Fruit fly (Drosophila melanogaster) whole organism, embryonic: Measurements from ENCODE around the gene DIP-kappa.

Source experiments
- ATbp ChIP-seq: fragments of 200-800 bp; sonication (Bioruptor generic); optimal IDR thresholded peaks from 2 replicates; lab custom pipeline; 2017; ENCODE audit warnings: missing biosample characterization, mild to moderate bottlenecking, missing genetic modification characterization, missing genetic modification reagents
- Asciz ChIP-seq: fragments of 200-800 bp; sonication (Bioruptor generic); optimal IDR thresholded peaks from 2 replicates; lab custom pipeline; 2017; ENCODE audit warnings: missing biosample characterization, mild to moderate bottlenecking, missing genetic modification characterization, missing genetic modification reagents
- CG10209 ChIP-seq: fragments of 200-800 bp; sonication (Bioruptor generic); optimal IDR thresholded peaks from 3 replicates; lab custom pipeline; 2017; ENCODE audit warnings: missing biosample characterization, mild to moderate bottlenecking, missing genetic modification characterization, missing genetic modification reagents
- CG10366 ChIP-seq: fragments of 200-800 bp; sonication (Bioruptor generic); IDR thresholded peaks from 2 replicates; pipeline ENCODE4 v1.3.6; 2022; ENCODE audit warnings: missing biosample characterization, missing genetic modification characterization
- CG10979 ChIP-seq: fragments of 200-800 bp; sonication (Bioruptor generic); optimal IDR thresholded peaks from 2 replicates; lab custom pipeline; 2018; ENCODE audit warnings: missing biosample characterization, mild to moderate bottlenecking, missing genetic modification characterization, moderate library complexity
- CG17328 ChIP-seq: fragments of 200-800 bp; sonication (Bioruptor generic); IDR thresholded peaks from 2 replicates; pipeline ENCODE4 v1.3.6; 2022; ENCODE audit warnings: missing biosample characterization, missing genetic modification characterization
- CG2120 ChIP-seq: fragments of 200-800 bp; sonication (Bioruptor generic); optimal IDR thresholded peaks from 3 replicates; lab custom pipeline; 2016; ENCODE audit warnings: missing biosample characterization, missing genetic modification characterization
- CG2889 ChIP-seq: fragments of 200-800 bp; sonication (Bioruptor generic); IDR thresholded peaks from 3 replicates; pipeline ENCODE4 v1.3.6; 2022; ENCODE audit warnings: missing biosample characterization, missing genetic modification characterization
- CG30403 ChIP-seq: fragments of 200-800 bp; sonication (Bioruptor generic); optimal IDR thresholded peaks from 3 replicates; lab custom pipeline; 2016; ENCODE audit warnings: missing biosample characterization, missing genetic modification characterization
- CG30431 ChIP-seq: fragments of 200-800 bp; sonication (Bioruptor generic); optimal IDR thresholded peaks from 2 replicates; lab custom pipeline; 2017; ENCODE audit warnings: missing biosample characterization, missing genetic modification characterization
- CG34422 ChIP-seq: fragments of 200-800 bp; sonication (Bioruptor generic); IDR thresholded peaks from 3 replicates; pipeline ENCODE4 v1.3.6; 2022; ENCODE audit warnings: missing biosample characterization, missing genetic modification characterization
- CG4424 ChIP-seq: fragments of 200-800 bp; sonication (Bioruptor generic); optimal IDR thresholded peaks from 3 replicates; lab custom pipeline; 2016; ENCODE audit warnings: missing biosample characterization, missing genetic modification characterization
- CG4617 ChIP-seq: fragments of 200-800 bp; sonication (Bioruptor generic); optimal IDR thresholded peaks from 3 replicates; lab custom pipeline; 2016; ENCODE audit warnings: missing biosample characterization, missing genetic modification characterization, borderline replicate concordance
- CG6272 ChIP-seq: fragments of 200-800 bp; sonication (Bioruptor generic); IDR thresholded peaks from 2 replicates; pipeline ENCODE4 v1.3.6; 2022; ENCODE audit warnings: missing biosample characterization, missing genetic modification characterization
- CG6689 ChIP-seq: fragments of 200-800 bp; sonication (Bioruptor generic); IDR thresholded peaks from 2 replicates; pipeline ENCODE4 v1.3.6; 2022; ENCODE audit warnings: missing biosample characterization, missing genetic modification characterization
- CG9609 ChIP-seq: fragments of 200-800 bp; sonication (Bioruptor generic); optimal IDR thresholded peaks from 3 replicates; lab custom pipeline; 2016; ENCODE audit warnings: missing biosample characterization, missing genetic modification characterization
- CoRest ChIP-seq: fragments of 200-800 bp; sonication (Bioruptor generic); optimal IDR thresholded peaks from 3 replicates; lab custom pipeline; 2018; ENCODE audit warnings: missing biosample characterization, mild to moderate bottlenecking, missing genetic modification characterization, moderate library complexity
- Doc3 ChIP-seq: fragments of 200-800 bp; sonication (Bioruptor generic); IDR thresholded peaks from 3 replicates; pipeline ENCODE4 v1.3.6; 2022; ENCODE audit warnings: missing biosample characterization, missing genetic modification characterization; ENCODE audit not compliant: partially characterized antibody
- E2f2 ChIP-seq: fragments of 200-800 bp; sonication (Bioruptor generic); IDR thresholded peaks from 2 replicates; pipeline ENCODE4 v1.3.6; 2022; ENCODE audit warnings: missing biosample characterization, missing genetic modification characterization
- Ets97D ChIP-seq: fragments of 200-800 bp; sonication (Bioruptor generic); optimal IDR thresholded peaks from 3 replicates; lab custom pipeline; 2016; ENCODE audit warnings: missing biosample characterization, missing genetic modification characterization
- HLH3B ChIP-seq: fragments of 200-800 bp; sonication (Bioruptor generic); IDR thresholded peaks from 2 replicates; pipeline ENCODE4 v1.3.6; 2022; ENCODE audit warnings: missing biosample characterization, missing genetic modification characterization
- Hr51 ChIP-seq, 2 experiments: fragments of 200-800 bp; sonication (Bioruptor generic); optimal IDR thresholded peaks; 2 replicates in 1 of 2; 3 replicates in 1 of 2; lab custom pipeline; 2016 to 2018; ENCODE audit warnings: missing biosample characterization in 2 of 2, missing genetic modification characterization in 2 of 2, mild to moderate bottlenecking in 1 of 2, moderate library complexity in 1 of 2
- MBD-R2 ChIP-seq: fragments of 200-800 bp; sonication (Bioruptor generic); IDR thresholded peaks from 2 replicates; pipeline ENCODE4 v1.3.6; 2022; ENCODE audit warnings: missing biosample characterization, missing genetic modification characterization
- Opbp ChIP-seq: fragments of 200-800 bp; sonication (Bioruptor generic); IDR thresholded peaks from 3 replicates; pipeline ENCODE4 v1.3.6; 2022; ENCODE audit warnings: missing biosample characterization, missing genetic modification characterization; ENCODE audit not compliant: partially characterized antibody
- Rfx ChIP-seq: fragments of 200-800 bp; sonication (Bioruptor generic); IDR thresholded peaks from 2 replicates; pipeline ENCODE4 v1.3.6; 2022; ENCODE audit warnings: missing biosample characterization, missing genetic modification characterization
- Six4 ChIP-seq: fragments of 200-800 bp; sonication (Bioruptor generic); optimal IDR thresholded peaks from 2 replicates; lab custom pipeline; 2016; ENCODE audit warnings: missing biosample characterization, missing genetic modification characterization
- Sox100B ChIP-seq: fragments of 200-800 bp; sonication (Bioruptor generic); optimal IDR thresholded peaks from 3 replicates; lab custom pipeline; 2018; ENCODE audit warnings: missing biosample characterization, mild to moderate bottlenecking, missing genetic modification characterization
- Taf1 ChIP-seq: fragments of 200-800 bp; sonication (Bioruptor generic); IDR thresholded peaks from 2 replicates; pipeline ENCODE4 v1.3.6; 2022; ENCODE audit warnings: missing biosample characterization, missing genetic modification characterization
- ash1 ChIP-seq: fragments of 200-800 bp; sonication (Bioruptor generic); optimal IDR thresholded peaks from 2 replicates; lab custom pipeline; 2018; ENCODE audit warnings: missing biosample characterization, mild to moderate bottlenecking, missing genetic modification characterization
- ato ChIP-seq: fragments of 200-800 bp; sonication (Bioruptor generic); IDR thresholded peaks from 2 replicates; pipeline ENCODE4 v1.3.6; 2022; ENCODE audit warnings: missing biosample characterization, missing genetic modification characterization; ENCODE audit not compliant: partially characterized antibody
- az2 ChIP-seq: fragments of 200-800 bp; sonication (Bioruptor generic); optimal IDR thresholded peaks from 3 replicates; lab custom pipeline; 2016; ENCODE audit warnings: missing biosample characterization, missing genetic modification characterization
- ci ChIP-seq: fragments of 200-800 bp; sonication (Bioruptor generic); IDR thresholded peaks from 3 replicates; pipeline ENCODE4 v1.3.6; 2022; ENCODE audit warnings: missing biosample characterization, missing genetic modification characterization
- croc ChIP-seq: fragments of 200-800 bp; sonication (Bioruptor generic); conservative IDR thresholded peaks from 3 replicates; pipeline ENCODE4 v1.3.6; 2022; ENCODE audit warnings: missing biosample characterization, missing genetic modification characterization
- dpn ChIP-seq, 2 experiments: fragments of 200-800 bp; sonication (Bioruptor generic); optimal IDR thresholded peaks; 3 replicates each; lab custom pipeline; 2016; ENCODE audit warnings: missing biosample characterization in 2 of 2, missing genetic modification characterization in 2 of 2
- esg ChIP-seq: fragments of 200-800 bp; sonication (Bioruptor generic); conservative IDR thresholded peaks from 2 replicates; pipeline ENCODE4 v1.3.6; 2022; ENCODE audit warnings: missing biosample characterization, missing genetic modification characterization
- grn ChIP-seq: fragments of 200-800 bp; sonication (Bioruptor generic); optimal IDR thresholded peaks from 3 replicates; lab custom pipeline; 2017; ENCODE audit warnings: missing biosample characterization, missing genetic modification characterization
- gsb-n ChIP-seq: fragments of 200-800 bp; sonication (Bioruptor generic); optimal IDR thresholded peaks from 3 replicates; lab custom pipeline; 2018; ENCODE audit warnings: missing biosample characterization, mild to moderate bottlenecking, missing genetic modification characterization
- ken ChIP-seq: fragments of 200-800 bp; sonication (Bioruptor generic); IDR thresholded peaks from 3 replicates; pipeline ENCODE4 v1.3.6; 2022; ENCODE audit warnings: missing biosample characterization, missing genetic modification characterization
- nerfin-1 ChIP-seq: fragments of 200-800 bp; sonication (Bioruptor generic); optimal IDR thresholded peaks from 3 replicates; lab custom pipeline; 2019; ENCODE audit warnings: missing biosample characterization, mild to moderate bottlenecking, missing genetic modification characterization, moderate library complexity
- nmo ChIP-seq: fragments of 200-800 bp; sonication (Bioruptor generic); optimal IDR thresholded peaks from 2 replicates; lab custom pipeline; 2018; ENCODE audit warnings: missing biosample characterization, mild to moderate bottlenecking, missing genetic modification characterization, moderate library complexity
- nom ChIP-seq: fragments of 200-800 bp; sonication (Bioruptor generic); optimal IDR thresholded peaks from 2 replicates; lab custom pipeline; 2017; ENCODE audit warnings: missing biosample characterization, missing genetic modification characterization, mild to moderate bottlenecking, moderate library complexity, missing genetic modification reagents
- oc ChIP-seq: fragments of 200-800 bp; sonication (Bioruptor generic); optimal IDR thresholded peaks from 2 replicates; lab custom pipeline; 2018; ENCODE audit warnings: missing biosample characterization, mild to moderate bottlenecking, missing genetic modification characterization, moderate library complexity
- otp ChIP-seq: fragments of 200-800 bp; sonication (Bioruptor generic); IDR thresholded peaks from 3 replicates; pipeline ENCODE4, ENCODE4 v1.3.6; 2022; ENCODE audit warnings: missing biosample characterization, missing genetic modification characterization
- sc ChIP-seq, 3 experiments: fragments of >200 bp in 2 of 3; fragments of 200-800 bp in 1 of 3; sonication (Bioruptor generic) in 1 of 3; optimal IDR thresholded peaks; 2 replicates in 2 of 3; 3 replicates in 1 of 3; lab custom pipeline; 2017; ENCODE audit warnings: mild to moderate bottlenecking in 1 of 3, missing biosample characterization in 1 of 3, missing genetic modification characterization in 1 of 3, missing genetic modification reagents in 1 of 3
- sd ChIP-seq: fragments of 200-800 bp; sonication (Bioruptor generic); optimal IDR thresholded peaks from 3 replicates; lab custom pipeline; 2018; ENCODE audit warnings: missing biosample characterization, mild to moderate bottlenecking, missing genetic modification characterization, moderate library complexity
- sens ChIP-seq: fragments of 200-800 bp; sonication (Bioruptor generic); peaks from one replicate; lab custom pipeline; 2016; ENCODE audit warnings: missing biosample characterization, missing genetic modification characterization
- shn ChIP-seq: fragments of 200-800 bp; sonication (Bioruptor generic); optimal IDR thresholded peaks from 3 replicates; lab custom pipeline; 2016; ENCODE audit warnings: missing biosample characterization, missing genetic modification characterization
- vvl ChIP-seq: fragments of 200-800 bp; sonication (Bioruptor generic); IDR thresholded peaks from 2 replicates; pipeline ENCODE4 v1.3.6; 2022; ENCODE audit warnings: missing biosample characterization, missing genetic modification characterization

DIP-kappa gene

DNA sequence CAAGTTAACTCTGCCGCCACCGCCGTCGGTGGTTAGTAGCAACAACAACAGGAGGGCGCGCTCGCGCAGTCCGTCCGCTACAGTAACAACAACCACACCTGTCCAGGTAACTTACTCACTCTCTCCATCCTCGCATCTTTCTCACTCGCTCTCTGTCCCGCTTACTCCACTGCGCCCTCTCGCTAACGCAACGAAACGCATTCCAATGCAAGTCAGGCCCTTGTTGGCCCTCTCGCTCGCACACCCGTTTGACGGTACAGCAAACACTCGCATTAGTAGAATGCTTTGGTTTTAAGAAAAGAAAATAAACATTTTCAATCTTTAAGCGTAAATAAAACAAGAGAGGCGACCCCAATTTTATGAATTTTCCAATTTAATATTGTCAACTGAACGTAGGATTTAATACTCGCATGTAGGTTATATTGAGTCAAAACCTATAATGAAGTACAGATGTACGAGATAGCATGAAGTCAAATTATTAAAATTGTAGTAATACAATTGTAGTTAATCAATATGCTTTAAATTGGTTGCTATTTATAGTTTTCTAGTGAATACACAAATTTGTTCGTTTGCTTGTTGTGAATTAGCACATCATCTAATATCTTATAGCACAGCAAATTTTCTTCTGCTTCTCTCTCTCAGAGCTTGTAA is 51.0 kb downstream of the DIP-kappa start (continued):
- TF ChIP-seq sens (GFP tag; lab: Kevin White, UChicago) (peak; percentile 81), CG4617 (no peak), sc (optimal IDR thresholded peaks at IDR 0.05; lab: Kevin White, UChicago) (no peak), sc (GFP tag; optimal IDR thresholded peaks at IDR 0.05; lab: Kevin White, UChicago) (peak; percentile 17), nerfin-1 (tag; lab: Kevin White, UChicago) (peak; percentile 41), CG10209 (GFP tag; lab: Kevin White, UChicago) (no peak), gsb-n (tag; lab: Kevin White, UChicago) (peak; percentile 44), E2f2 (GFP tag; lab: Robert Waterston, UW) (peak; percentile 32; the same call in 1 of the 2 replicates), shn (GFP tag; lab: Kevin White, UChicago) (peak; percentile 15), croc (GFP tag; lab: Robert Waterston, UW) (0 out of 3 replicates have a peak, but pooled peaks have one; percentile 21), CG6689 (GFP tag; lab: Robert Waterston, UW) (peak; percentile 42; the same call in 1 of the 2 replicates), CG2120 (peak; percentile 26), CG17328 (GFP tag; lab: Robert Waterston, UW) (peak; percentile 64), Asciz (GFP tag; lab: Kevin White, UChicago) (peak; percentile 34), dpn (GFP tag; optimal IDR thresholded peaks at IDR 0.05; lab: Kevin White, UChicago) (peak in 1 of 2 experiments; percentile 49), az2 (GFP tag; lab: Kevin White, UChicago) (peak; percentile 36), ken (peak; percentile 56; the same call in 1 of the 3 replicates), CG6272 (GFP tag; lab: Robert Waterston, UW) (peak; percentile 37), HLH3B (GFP tag; lab: Robert Waterston, UW) (0 out of 2 replicates have a peak, but pooled peaks have one; percentile 14), ci (peak; percentile 64), Opbp (GFP tag; lab: Robert Waterston, UW) (peak; percentile 45; the same call in 2 of the 3 replicates), CG30431 (peak; percentile 49), CG34422 (peak; percentile 28; the same call in 1 of the 3 replicates), ash1 (no peak), CG4424 (GFP tag; lab: Kevin White, UChicago) (peak; percentile 26), Doc3 (GFP tag; lab: Robert Waterston, UW) (no peak), sd (tag; lab: Kevin White, UChicago) (peak; percentile 95), CG10979 (tag; lab: Kevin White, UChicago) (peak; percentile 45), CoRest (tag; lab: Kevin White, UChicago) (peak; percentile 45), CG9609 (GFP tag; lab: Kevin White, UChicago) (no peak), vvl (GFP tag; lab: Robert Waterston, UW) (peak; percentile 66), Rfx (GFP tag; lab: Robert Waterston, UW) (peak; percentile 25; the same call in 1 of the 2 replicates), MBD-R2 (no peak), CG30403 (GFP tag; lab: Kevin White, UChicago) (peak; percentile 40), ATbp (GFP tag; lab: Kevin White, UChicago) (peak; percentile 5), CG10366 (peak; percentile 69), CG2889 (GFP tag; lab: Robert Waterston, UW) (0 out of 3 replicates have a peak, but pooled peaks have one; percentile 28), Hr51 (GFP tag; optimal IDR thresholded peaks at IDR 0.05; lab: Kevin White, UChicago) (no peak), oc (tag; lab: Kevin White, UChicago) (peak; percentile 6), grn (GFP tag; lab: Kevin White, UChicago) (peak; percentile 7), otp (peak; percentile 26; the same call in 1 of the 3 replicates), Taf1 (GFP tag; lab: Robert Waterston, UW) (0 out of 2 replicates have a peak, but pooled peaks have one; percentile 13), nmo (GFP tag; lab: Kevin White, UChicago) (peak; percentile 18), esg (GFP tag; lab: Robert Waterston, UW) (peak; percentile 58; the same call in 1 of the 2 replicates), Sox100B (peak; percentile 48), Six4 (GFP tag; lab: Kevin White, UChicago) (peak; percentile 15), ato (GFP tag; lab: Robert Waterston, UW) (no peak), nom (GFP tag; lab: Kevin White, UChicago) (no peak), Ets97D (peak; percentile 2)
